Fruit fly (Drosophila melanogaster) whole organism, prepupa: Measurements from ENCODE around the gene Mfap1.

Experiments used
- Blimp-1 ChIP-seq: fragments of 200-800 bp; sonication (Bioruptor generic); optimal IDR thresholded peaks from 3 replicates; lab custom pipeline; 2017; ENCODE audit warnings: missing biosample characterization, missing genetic modification characterization, mild to moderate bottlenecking, moderate library complexity, missing genetic modification reagents
- CG31627 ChIP-seq: fragments of 200-800 bp; sonication (Bioruptor generic); optimal IDR thresholded peaks from 3 replicates; lab custom pipeline; 2016; ENCODE audit warnings: missing biosample characterization, missing genetic modification characterization
- CG3919 ChIP-seq: fragments of 200-800 bp; sonication (Bioruptor generic); optimal IDR thresholded peaks from 3 replicates; lab custom pipeline; 2016; ENCODE audit warnings: missing biosample characterization, missing genetic modification characterization
- CG8119 ChIP-seq: fragments of 200-800 bp; sonication (Bioruptor generic); IDR thresholded peaks from 3 replicates; pipeline ENCODE4 v1.3.6; 2022; ENCODE audit warnings: missing biosample characterization, missing genetic modification characterization
- CG8319 ChIP-seq: fragments of 200-800 bp; sonication (Bioruptor generic); optimal IDR thresholded peaks from 3 replicates; lab custom pipeline; 2016; ENCODE audit warnings: missing biosample characterization, missing genetic modification characterization
- Gug ChIP-seq: fragments of 200-800 bp; sonication (Bioruptor generic); IDR thresholded peaks from 2 replicates; pipeline ENCODE4 v1.3.6; 2022; ENCODE audit warnings: missing biosample characterization, missing genetic modification characterization
- OdsH ChIP-seq: fragments of 200-800 bp; sonication (Bioruptor generic); optimal IDR thresholded peaks from 3 replicates; lab custom pipeline; 2016; ENCODE audit warnings: missing biosample characterization, missing genetic modification characterization
- topi ChIP-seq: fragments of 200-800 bp; sonication (Bioruptor generic); optimal IDR thresholded peaks from 3 replicates; lab custom pipeline; 2016; ENCODE audit warnings: missing biosample characterization, missing genetic modification characterization

dm6 chr3L:1928959-1929358, 11.9 kb upstream of the Mfap1 start:
- TF ChIP-seq OdsH (no peak), CG31627 (no peak), topi (GFP tag; lab: Kevin White, UChicago) (no peak), Gug (no peak), CG8119 (no peak), CG3919 (no peak), CG8319 (no peak), Blimp-1 (GFP tag; lab: Kevin White, UChicago) (no peak)
